Worm (Caenorhabditis elegans) whole organism, late embryonic: Measurements from ENCODE around the gene srg-10.

ENCODE experiments used
- C08G9.2 ChIP-seq: sonication (generic microtip); optimal IDR thresholded peaks from 2 replicates; lab custom pipeline; 2016; ENCODE audit warnings: mild to moderate bottlenecking, missing genetic modification characterization, moderate library complexity, missing compliant biosample characterization
- C38D4.7 ChIP-seq: fragments of 200-800 bp; sonication (Bioruptor generic); optimal IDR thresholded peaks from 2 replicates; lab custom pipeline; 2018; ENCODE audit warnings: mild to moderate bottlenecking, missing genetic modification characterization, moderate library complexity, missing compliant biosample characterization
- K02D7.2 ChIP-seq: sonication (generic microtip); optimal IDR thresholded peaks from 2 replicates; lab custom pipeline; 2017; ENCODE audit warnings: mild to moderate bottlenecking, missing genetic modification characterization, missing compliant biosample characterization
- K09A11.1 ChIP-seq: sonication (generic microtip); optimal IDR thresholded peaks from 2 replicates; lab custom pipeline; 2017; ENCODE audit warnings: antibody characterized with exemption, mild to moderate bottlenecking, missing genetic modification characterization, missing compliant biosample characterization; ENCODE audit not compliant: insufficient read depth
- T23F11.4 ChIP-seq: fragments of 200-800 bp; sonication (Bioruptor generic); optimal IDR thresholded peaks from 2 replicates; lab custom pipeline; 2018; ENCODE audit warnings: mild to moderate bottlenecking, missing genetic modification characterization, missing compliant biosample characterization
- Y22D7AL.16 ChIP-seq: sonication (generic microtip); optimal IDR thresholded peaks from 2 replicates; lab custom pipeline; 2016; ENCODE audit warnings: missing genetic modification characterization, missing compliant biosample characterization
- ahr-1 ChIP-seq: sonication (generic microtip); optimal IDR thresholded peaks from 2 replicates; lab custom pipeline; 2016; ENCODE audit warnings: missing genetic modification characterization, missing compliant biosample characterization
- ama-1 ChIP-seq: fragments of 150-350 bp; optimal IDR thresholded peaks from 2 replicates; lab custom pipeline; 2014
- ceh-19 ChIP-seq: fragments of 200-800 bp; sonication (Bioruptor generic); optimal IDR thresholded peaks from 2 replicates; lab custom pipeline; 2018; ENCODE audit warnings: mild to moderate bottlenecking, missing genetic modification characterization, missing compliant biosample characterization
- ceh-2 ChIP-seq: sonication (generic microtip); optimal IDR thresholded peaks from 2 replicates; lab custom pipeline; 2016; ENCODE audit warnings: missing genotype, missing genetic modification characterization, missing compliant biosample characterization
- ceh-22 ChIP-seq: sonication (generic microtip); optimal IDR thresholded peaks from 2 replicates; lab custom pipeline; 2017; ENCODE audit warnings: missing biosample characterization, missing genetic modification characterization
- ceh-24 ChIP-seq: sonication (generic microtip); optimal IDR thresholded peaks from 2 replicates; lab custom pipeline; 2016; ENCODE audit warnings: mild to moderate bottlenecking, missing genetic modification characterization, missing compliant biosample characterization
- ceh-30 ChIP-seq: fragments of 150-350 bp; optimal IDR thresholded peaks from 2 replicates; lab custom pipeline; 2014; ENCODE audit warnings: missing biosample characterization, missing genetic modification characterization
- ceh-31 ChIP-seq: sonication (generic microtip); optimal IDR thresholded peaks from 2 replicates; lab custom pipeline; 2016; ENCODE audit warnings: missing genetic modification characterization, missing compliant biosample characterization
- ceh-34 ChIP-seq: sonication (generic microtip); optimal IDR thresholded peaks from 2 replicates; lab custom pipeline; 2016; ENCODE audit warnings: mild to moderate bottlenecking, missing genetic modification characterization, missing compliant biosample characterization
- ceh-45 ChIP-seq: fragments of 200-800 bp; sonication (Bioruptor generic); IDR thresholded peaks from 2 replicates; pipeline ENCODE4 v1.3.6; 2022; ENCODE audit warnings: missing genetic modification reagents, missing genetic modification characterization, missing compliant biosample characterization
- ceh-48 ChIP-seq: sonication (generic microtip); optimal IDR thresholded peaks from 2 replicates; lab custom pipeline; 2016; ENCODE audit warnings: missing genetic modification characterization, inconsistent platforms, missing compliant biosample characterization
- ceh-6 ChIP-seq: fragments of 200-800 bp; sonication (Bioruptor generic); optimal IDR thresholded peaks from 2 replicates; lab custom pipeline; 2018; ENCODE audit warnings: mild to moderate bottlenecking, missing genetic modification characterization, missing compliant biosample characterization
- dmd-4 ChIP-seq: sonication (generic microtip); optimal IDR thresholded peaks from 2 replicates; lab custom pipeline; 2016; ENCODE audit warnings: borderline replicate concordance, missing genetic modification characterization, missing compliant biosample characterization
- dve-1 ChIP-seq: sonication (generic microtip); optimal IDR thresholded peaks from 2 replicates; lab custom pipeline; 2017; ENCODE audit warnings: antibody characterized with exemption, mild to moderate bottlenecking, missing genetic modification characterization, missing compliant biosample characterization
- fax-1 ChIP-seq: sonication (generic microtip); optimal IDR thresholded peaks from 2 replicates; lab custom pipeline; 2016; ENCODE audit warnings: missing genotype, missing genetic modification characterization, missing compliant biosample characterization
- fkh-10 ChIP-seq: fragments of 150-350 bp; optimal IDR thresholded peaks from 2 replicates; lab custom pipeline; 2014; ENCODE audit warnings: missing biosample characterization, missing genetic modification reagents, missing genetic modification characterization
- gmeb-2 ChIP-seq: sonication (generic microtip); optimal IDR thresholded peaks from 2 replicates; lab custom pipeline; 2016; ENCODE audit warnings: missing genetic modification characterization, inconsistent platforms, missing compliant biosample characterization
- hlh-13 ChIP-seq: fragments of 200-800 bp; sonication (Bioruptor generic); optimal IDR thresholded peaks from 2 replicates; lab custom pipeline; 2018; ENCODE audit warnings: mild to moderate bottlenecking, missing genetic modification characterization, missing compliant biosample characterization
- hlh-15 ChIP-seq: sonication (generic microtip); optimal IDR thresholded peaks from 2 replicates; lab custom pipeline; 2016; ENCODE audit warnings: missing genetic modification characterization, missing compliant biosample characterization
- lim-6 ChIP-seq: sonication (generic microtip); optimal IDR thresholded peaks from 2 replicates; lab custom pipeline; 2016; ENCODE audit warnings: missing genetic modification characterization, missing compliant biosample characterization
- madf-2 ChIP-seq: sonication (generic microtip); optimal IDR thresholded peaks from 2 replicates; lab custom pipeline; 2017; ENCODE audit warnings: missing genetic modification characterization, missing compliant biosample characterization
- npax-4 ChIP-seq: sonication (generic microtip); optimal IDR thresholded peaks from 2 replicates; lab custom pipeline; 2016; ENCODE audit warnings: missing genetic modification characterization, missing compliant biosample characterization
- pag-3 ChIP-seq: sonication (generic microtip); optimal IDR thresholded peaks from 2 replicates; lab custom pipeline; 2016; ENCODE audit warnings: missing compliant biosample characterization, missing genetic modification characterization, borderline replicate concordance
- pat-9 ChIP-seq: fragments of 200-800 bp; sonication (Bioruptor generic); optimal IDR thresholded peaks from 2 replicates; lab custom pipeline; 2018; ENCODE audit warnings: mild to moderate bottlenecking, missing genetic modification characterization, moderate library complexity, missing compliant biosample characterization
- pha-4 ChIP-seq: fragments of 150-350 bp; optimal IDR thresholded peaks from 2 replicates; lab custom pipeline; 2018; ENCODE audit warnings: missing biosample characterization, missing genetic modification reagents, missing genetic modification characterization
- pros-1 ChIP-seq: fragments of 150-350 bp; optimal IDR thresholded peaks from 2 replicates; lab custom pipeline; 2014; ENCODE audit warnings: missing biosample characterization, missing genetic modification reagents, missing genetic modification characterization
- ref-2 ChIP-seq: sonication (generic microtip); optimal IDR thresholded peaks from 2 replicates; lab custom pipeline; 2016; ENCODE audit warnings: missing genetic modification characterization, missing compliant biosample characterization
- rnt-1 ChIP-seq: sonication (generic microtip); optimal IDR thresholded peaks from 2 replicates; lab custom pipeline; 2016; ENCODE audit warnings: missing genetic modification characterization, missing compliant biosample characterization
- sdc-2 ChIP-seq: sonication (generic microtip); optimal IDR thresholded peaks from 2 replicates; lab custom pipeline; 2016; ENCODE audit warnings: missing genotype, missing genetic modification characterization, missing compliant biosample characterization
- sox-4 ChIP-seq: sonication (generic microtip); optimal IDR thresholded peaks from 2 replicates; lab custom pipeline; 2017; ENCODE audit warnings: mild to moderate bottlenecking, missing genetic modification characterization, inconsistent platforms, missing compliant biosample characterization
- syd-9 ChIP-seq: sonication (generic microtip); optimal IDR thresholded peaks from 2 replicates; lab custom pipeline; 2016; ENCODE audit warnings: mild to moderate bottlenecking, missing genetic modification characterization, moderate library complexity, missing compliant biosample characterization
- tbx-7 ChIP-seq: sonication (generic microtip); optimal IDR thresholded peaks from 2 replicates; lab custom pipeline; 2016; ENCODE audit warnings: missing genotype, missing genetic modification characterization, missing compliant biosample characterization
- unc-3 ChIP-seq, 2 experiments: fragments of 200-800 bp in 1 of 2; sonication (Bioruptor generic) in 1 of 2; sonication (generic microtip) in 1 of 2; conservative IDR thresholded peaks in 1 of 2; optimal IDR thresholded peaks in 1 of 2; 2 replicates each; pipeline versions ENCODE4 v1.3.6 to Lab custom; 2016 to 2022; ENCODE audit warnings: missing compliant biosample characterization in 2 of 2, missing genetic modification characterization in 2 of 2, missing genetic modification reagents in 1 of 2
- unc-42 ChIP-seq: sonication (generic microtip); optimal IDR thresholded peaks from 2 replicates; lab custom pipeline; 2016; ENCODE audit warnings: missing genotype, missing genetic modification characterization, missing compliant biosample characterization
- unc-55 ChIP-seq: sonication (generic microtip); optimal IDR thresholded peaks from 2 replicates; lab custom pipeline; 2017; ENCODE audit warnings: missing biosample characterization, missing genetic modification reagents, missing genetic modification characterization
- zip-5 ChIP-seq: sonication (generic microtip); optimal IDR thresholded peaks from 2 replicates; lab custom pipeline; 2016; ENCODE audit warnings: missing genetic modification characterization, missing compliant biosample characterization

srg-10 gene

DNA sequence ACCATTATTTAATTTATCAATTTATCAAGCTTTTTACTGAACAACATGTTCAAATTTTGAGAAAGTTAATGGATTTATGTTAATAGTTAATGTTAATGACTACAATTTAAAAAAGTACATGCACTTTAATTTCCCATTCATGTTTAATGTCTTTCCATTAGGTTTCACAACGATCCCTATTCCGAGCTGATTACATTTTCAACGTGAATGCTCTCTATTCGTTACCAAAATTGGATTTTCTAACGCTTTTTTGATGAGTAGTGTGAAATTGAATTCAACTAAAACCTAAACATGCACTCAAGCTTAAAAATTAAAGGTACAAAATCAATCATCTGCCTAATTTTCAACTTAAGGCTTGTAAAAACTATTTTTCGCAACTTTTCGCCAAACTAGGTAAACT is 20.2 kb upstream of the srg-10 start:
- TF ChIP-seq lim-6 (no peak), unc-42 (peak; percentile 56)
- TF ChIP-seq, all 69 proteins: peak for 1

ce11 chrIII:4658384-4658844 is 19.2 kb upstream of the srg-10 start, which contains the start of gene cdka-1:
cdka-1 (plus strand) TSS chrIII:4658794.
- TF ChIP-seq tbx-7 (tag; lab: Kevin White, UChicago) (no peak), ceh-24 (tag; lab: Kevin White, UChicago) (no peak), Y22D7AL.16 (tag; lab: Kevin White, UChicago) (no peak), sdc-2 (tag; lab: Kevin White, UChicago) (no peak), hlh-13 (no peak), T23F11.4 (GFP tag; lab: Kevin White, UChicago) (no peak), unc-3 (GFP tag; conservative IDR thresholded peaks at IDR 0.05; lab: Robert Waterston, UW) (no peak), unc-3 (tag; optimal IDR thresholded peaks at IDR 0.05; lab: Kevin White, UChicago) (no peak), C08G9.2 (tag; lab: Kevin White, UChicago) (no peak), pat-9 (tag; lab: Kevin White, UChicago) (no peak), K02D7.2 (tag; lab: Kevin White, UChicago) (no peak), pag-3 (no peak), madf-2 (tag; lab: Kevin White, UChicago) (no peak), hlh-15 (tag; lab: Kevin White, UChicago) (no peak), sox-4 (tag; lab: Kevin White, UChicago) (no peak)

- TF ChIP-seq C38D4.7 (GFP tag; lab: Kevin White, UChicago) (no peak), rnt-1 (tag; lab: Kevin White, UChicago) (no peak), ceh-24 (tag; lab: Kevin White, UChicago) (no peak), syd-9 (tag; lab: Kevin White, UChicago) (no peak), pha-4 (tag; lab: Kevin White, UChicago) (no peak), ama-1 (lab: Kevin White, UChicago) (no peak), npax-4 (tag; lab: Kevin White, UChicago) (no peak), ceh-19 (GFP tag; lab: Kevin White, UChicago) (no peak), ceh-31 (tag; lab: Kevin White, UChicago) (no peak)
Measured at ce11 chrIII:4659426-4659825, 18.1 kb upstream of the srg-10 start.

DNA sequence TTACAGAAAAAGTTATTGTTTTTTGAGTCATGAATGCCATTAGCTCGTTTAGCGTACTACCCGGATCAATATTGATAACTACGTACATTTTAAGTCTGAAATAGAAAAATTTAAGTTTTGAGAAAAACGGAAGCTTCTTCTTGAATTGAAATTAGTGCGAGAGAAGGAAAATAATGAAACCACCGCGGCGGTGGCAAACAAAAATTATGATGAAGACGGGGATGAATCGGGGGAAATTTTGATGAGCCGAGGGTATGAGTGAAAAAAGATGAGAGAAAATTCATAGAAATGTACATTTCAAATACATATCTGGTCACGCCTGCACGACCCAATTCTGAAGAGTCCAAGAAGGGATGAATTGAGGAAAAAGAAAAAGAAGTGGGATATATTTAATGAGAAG is 12.3 kb upstream of the srg-10 start, which contains the start of gene T23F11.4:
T23F11.4 (minus strand) TSS at position 101 of the 400 bp plus-strand sequence.
- TF ChIP-seq pag-3 (no peak), zip-5 (no peak), K09A11.1 (no peak), fkh-10 (GFP tag; lab: Kevin White, UChicago) (no peak), ama-1 (lab: Kevin White, UChicago) (no peak), dve-1 (no peak), ceh-45 (GFP tag; lab: Robert Waterston, UW) (no peak), ahr-1 (tag; lab: Kevin White, UChicago) (no peak), unc-55 (GFP tag; lab: Kevin White, UChicago) (no peak), C38D4.7 (GFP tag; lab: Kevin White, UChicago) (no peak), pros-1 (tag; lab: Kevin White, UChicago) (no peak)

DNA sequence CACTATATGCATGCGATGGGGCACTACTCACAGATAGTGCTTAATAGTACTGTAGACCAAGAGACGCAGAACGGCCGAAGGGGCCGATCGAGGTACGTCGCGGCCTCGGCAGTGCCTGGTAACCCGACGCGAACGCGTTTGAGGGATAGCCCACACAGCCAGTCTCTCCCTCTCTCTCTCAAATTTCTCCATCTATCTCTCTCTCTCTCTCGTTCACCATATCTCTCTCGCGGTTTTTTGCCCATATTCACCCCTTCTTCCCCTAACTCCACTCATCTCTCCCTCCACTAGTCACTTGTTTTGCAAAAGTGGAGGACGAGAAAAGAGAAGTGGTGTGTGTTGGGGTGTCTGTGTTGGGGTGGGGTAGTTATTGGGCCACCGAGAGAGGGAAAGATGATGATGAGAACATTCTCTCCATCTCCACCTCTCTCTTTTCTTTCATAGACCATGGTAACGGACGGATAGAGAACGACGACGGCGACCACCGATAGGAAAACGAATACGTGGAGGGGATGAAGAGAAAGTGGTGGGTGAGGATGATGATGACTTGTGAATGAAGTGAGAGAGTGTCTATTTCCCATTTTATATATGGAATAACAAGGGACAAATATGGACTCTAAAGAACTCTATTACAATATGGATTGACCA is 10.7 kb upstream of the srg-10 start:
- TF ChIP-seq C08G9.2 (tag; lab: Kevin White, UChicago) (peak; percentile 26), tbx-7 (tag; lab: Kevin White, UChicago) (no peak), ref-2 (tag; lab: Kevin White, UChicago) (peak; percentile 63), madf-2 (tag; lab: Kevin White, UChicago) (no peak), ceh-31 (tag; lab: Kevin White, UChicago) (peak; percentile 70), ceh-24 (tag; lab: Kevin White, UChicago) (no peak), pros-1 (tag; lab: Kevin White, UChicago) (peak; percentile 68), C38D4.7 (GFP tag; lab: Kevin White, UChicago) (no peak), ama-1 (lab: Kevin White, UChicago) (no peak), fax-1 (no peak), ceh-45 (GFP tag; lab: Robert Waterston, UW) (no peak), ceh-34 (tag; lab: Kevin White, UChicago) (peak; percentile 92), sdc-2 (tag; lab: Kevin White, UChicago) (peak; percentile 48), gmeb-2 (tag; lab: Kevin White, UChicago) (no peak), ceh-30 (tag; lab: Kevin White, UChicago) (peak; percentile 38), ceh-22 (no peak), ceh-2 (tag; lab: Kevin White, UChicago) (peak; percentile 41), ceh-19 (GFP tag; lab: Kevin White, UChicago) (peak; percentile 71), dmd-4 (tag; lab: Kevin White, UChicago) (peak; percentile 43), ceh-6 (GFP tag; lab: Kevin White, UChicago) (peak; percentile 49), ceh-48 (no peak), dve-1 (no peak)
